Fruit fly (Drosophila melanogaster) whole organism, embryonic: ENCODE measurements around the gene Myo31DF.
A peak's percentile ranks its signal among the peaks of the same experiment; 100 is the strongest.

Experiments
- ATbp ChIP-seq: fragments of 200-800 bp; sonication (Bioruptor generic); optimal IDR thresholded peaks from 2 replicates; lab custom pipeline; 2017; ENCODE audit warnings: missing biosample characterization, mild to moderate bottlenecking, missing genetic modification characterization, missing genetic modification reagents
- CG11093 ChIP-seq: fragments of 200-800 bp; sonication (Bioruptor generic); IDR thresholded peaks from 3 replicates; pipeline ENCODE4 v1.3.6; 2022; ENCODE audit warnings: missing biosample characterization, missing genetic modification characterization
- CG12219 ChIP-seq: fragments of 200-800 bp; sonication (Bioruptor generic); optimal IDR thresholded peaks from 3 replicates; lab custom pipeline; 2018; ENCODE audit warnings: missing biosample characterization, mild to moderate bottlenecking, missing genetic modification characterization
- CG12942 ChIP-seq: fragments of 200-800 bp; sonication (Bioruptor generic); optimal IDR thresholded peaks from 3 replicates; lab custom pipeline; 2016; ENCODE audit warnings: missing biosample characterization, missing genetic modification characterization
- CG1603 ChIP-seq: fragments of 200-800 bp; sonication (Bioruptor generic); optimal IDR thresholded peaks from 2 replicates; lab custom pipeline; 2019; ENCODE audit warnings: missing biosample characterization, mild to moderate bottlenecking, missing genetic modification characterization, moderate library complexity
- CG16815 ChIP-seq: fragments of 200-800 bp; sonication (Bioruptor generic); optimal IDR thresholded peaks from 3 replicates; lab custom pipeline; 2017; ENCODE audit warnings: missing biosample characterization, mild to moderate bottlenecking, missing genetic modification characterization
- CG17359 ChIP-seq: fragments of 200-800 bp; sonication (Bioruptor generic); optimal IDR thresholded peaks from 3 replicates; lab custom pipeline; 2018; ENCODE audit warnings: missing biosample characterization, mild to moderate bottlenecking, missing genetic modification characterization, moderate library complexity
- CG18011 ChIP-seq: fragments of 200-800 bp; sonication (Bioruptor generic); optimal IDR thresholded peaks from 2 replicates; lab custom pipeline; 2017; ENCODE audit warnings: missing biosample characterization, missing genetic modification characterization, mild to moderate bottlenecking, moderate library complexity, missing genotype
- CG18262 ChIP-seq: fragments of 200-800 bp; optimal IDR thresholded peaks from 3 replicates; lab custom pipeline; 2019; ENCODE audit warnings: missing biosample characterization, mild to moderate bottlenecking, missing genetic modification characterization, moderate library complexity
- CG2712 ChIP-seq: fragments of 200-800 bp; optimal IDR thresholded peaks from 3 replicates; lab custom pipeline; 2019; ENCODE audit warnings: missing biosample characterization, mild to moderate bottlenecking, missing genetic modification characterization, moderate library complexity
- CG31224 ChIP-seq: fragments of 200-800 bp; sonication (Bioruptor generic); IDR thresholded peaks from 2 replicates; pipeline ENCODE4 v1.3.6; 2022; ENCODE audit warnings: missing biosample characterization, missing genetic modification characterization
- CG3847 ChIP-seq: fragments of 200-800 bp; sonication (Bioruptor generic); IDR thresholded peaks from 2 replicates; pipeline ENCODE4 v1.3.6; 2022; ENCODE audit warnings: missing biosample characterization, missing genetic modification characterization
- CG4282 ChIP-seq: fragments of 200-800 bp; sonication (Bioruptor generic); optimal IDR thresholded peaks from 2 replicates; lab custom pipeline; 2016; ENCODE audit warnings: missing biosample characterization, missing genetic modification characterization
- CG8089 ChIP-seq: fragments of 200-800 bp; sonication (Bioruptor generic); optimal IDR thresholded peaks from 3 replicates; lab custom pipeline; 2016; ENCODE audit warnings: missing biosample characterization, missing genetic modification characterization
- CG8290 ChIP-seq, 3 experiments: fragments of 200-800 bp; sonication (Bioruptor generic); optimal IDR thresholded peaks; 2 replicates each; lab custom pipeline; 2016 to 2019; ENCODE audit warnings: missing biosample characterization in 3 of 3, missing genetic modification characterization in 3 of 3, mild to moderate bottlenecking in 2 of 3, moderate library complexity in 1 of 3
- CG8388 ChIP-seq: fragments of 200-800 bp; sonication (Bioruptor generic); optimal IDR thresholded peaks from 2 replicates; lab custom pipeline; 2019; ENCODE audit warnings: missing biosample characterization, mild to moderate bottlenecking, missing genetic modification characterization, moderate library complexity
- CG9437 ChIP-seq: fragments of 200-800 bp; sonication (Bioruptor generic); optimal IDR thresholded peaks from 2 replicates; lab custom pipeline; 2018; ENCODE audit warnings: missing biosample characterization, mild to moderate bottlenecking, missing genetic modification characterization
- D ChIP-seq, 2 experiments: fragments of 200-800 bp in 1 of 2; fragments of >200 bp in 1 of 2; sonication (Bioruptor generic) in 1 of 2; optimal IDR thresholded peaks; 2 replicates in 1 of 2; 3 replicates in 1 of 2; lab custom pipeline; 2017; ENCODE audit warnings: mild to moderate bottlenecking in 1 of 2, missing biosample characterization in 1 of 2, missing genetic modification characterization in 1 of 2, missing genetic modification reagents in 1 of 2
- D19A ChIP-seq: fragments of 200-800 bp; optimal IDR thresholded peaks from 3 replicates; lab custom pipeline; 2019; ENCODE audit warnings: missing biosample characterization, mild to moderate bottlenecking, missing genetic modification characterization, moderate library complexity
- Hr78 ChIP-seq, 2 experiments: fragments of 200-800 bp in 1 of 2; fragments of >200 bp in 1 of 2; sonication (Bioruptor generic) in 1 of 2; optimal IDR thresholded peaks; 2 replicates each; lab custom pipeline; 2017 to 2019; ENCODE audit warnings: missing biosample characterization in 2 of 2, missing genetic modification characterization in 2 of 2, mild to moderate bottlenecking in 1 of 2, moderate library complexity in 1 of 2
- Neu2 ChIP-seq: fragments of 200-800 bp; sonication (Bioruptor generic); optimal IDR thresholded peaks from 3 replicates; lab custom pipeline; 2016; ENCODE audit warnings: missing biosample characterization, missing genetic modification characterization, borderline replicate concordance
- Optix ChIP-seq: fragments of 200-800 bp; sonication (Bioruptor generic); IDR thresholded peaks from 3 replicates; pipeline ENCODE4 v1.3.6; 2022; ENCODE audit warnings: missing biosample characterization, missing genetic modification characterization
- Ssrp ChIP-seq: fragments of 200-800 bp; sonication (Bioruptor generic); optimal IDR thresholded peaks from 2 replicates; lab custom pipeline; 2018; ENCODE audit warnings: missing biosample characterization, mild to moderate bottlenecking, missing genetic modification characterization, moderate library complexity
- Tbp ChIP-seq: fragments of >200 bp; optimal IDR thresholded peaks from 2 replicates; lab custom pipeline; 2018; ENCODE audit warnings: missing biosample characterization, missing genetic modification characterization
- Vsx1 ChIP-seq: fragments of 200-800 bp; sonication (Bioruptor generic); optimal IDR thresholded peaks from 2 replicates; lab custom pipeline; 2017; ENCODE audit warnings: missing biosample characterization, mild to moderate bottlenecking, missing genetic modification characterization, missing genetic modification reagents
- YL-1 ChIP-seq: fragments of 200-800 bp; sonication (Bioruptor generic); optimal IDR thresholded peaks from 3 replicates; lab custom pipeline; 2017; ENCODE audit warnings: missing biosample characterization, mild to moderate bottlenecking, missing genetic modification characterization
- abd-A ChIP-seq: fragments of 200-800 bp; sonication (Bioruptor generic); optimal IDR thresholded peaks from 3 replicates; lab custom pipeline; 2019; ENCODE audit warnings: missing biosample characterization, mild to moderate bottlenecking, missing genetic modification characterization, moderate library complexity
- amos ChIP-seq: fragments of 200-800 bp; sonication (Bioruptor generic); IDR thresholded peaks from 2 replicates; pipeline ENCODE4 v1.3.6; 2022; ENCODE audit warnings: missing biosample characterization, missing genetic modification characterization; ENCODE audit not compliant: partially characterized antibody
- ara ChIP-seq: fragments of 200-800 bp; sonication (Bioruptor generic); IDR thresholded peaks from 2 replicates; pipeline ENCODE4 v1.3.6; 2022; ENCODE audit warnings: missing biosample characterization, missing genetic modification characterization
- ase ChIP-seq: fragments of 200-800 bp; sonication (Bioruptor generic); IDR thresholded peaks from 3 replicates; pipeline ENCODE4 v1.3.6; 2022; ENCODE audit warnings: missing biosample characterization, missing genetic modification characterization
- ash1 ChIP-seq: fragments of 200-800 bp; sonication (Bioruptor generic); optimal IDR thresholded peaks from 2 replicates; lab custom pipeline; 2018; ENCODE audit warnings: missing biosample characterization, mild to moderate bottlenecking, missing genetic modification characterization
- az2 ChIP-seq: fragments of 200-800 bp; sonication (Bioruptor generic); optimal IDR thresholded peaks from 3 replicates; lab custom pipeline; 2016; ENCODE audit warnings: missing biosample characterization, missing genetic modification characterization
- bigmax ChIP-seq: fragments of 200-800 bp; sonication (Bioruptor generic); optimal IDR thresholded peaks from 2 replicates; lab custom pipeline; 2018; ENCODE audit warnings: missing biosample characterization, mild to moderate bottlenecking, missing genetic modification characterization
- corto ChIP-seq: fragments of 200-800 bp; sonication (Bioruptor generic); optimal IDR thresholded peaks from 2 replicates; lab custom pipeline; 2016; ENCODE audit warnings: missing biosample characterization, mild to moderate bottlenecking, missing genetic modification characterization, moderate library complexity
- crc ChIP-seq: fragments of 200-800 bp; sonication (Bioruptor generic); optimal IDR thresholded peaks from 2 replicates; lab custom pipeline; 2016; ENCODE audit warnings: missing biosample characterization, missing genetic modification characterization
- dpn ChIP-seq, 2 experiments: fragments of 200-800 bp; sonication (Bioruptor generic); optimal IDR thresholded peaks; 3 replicates each; lab custom pipeline; 2016; ENCODE audit warnings: missing biosample characterization in 2 of 2, missing genetic modification characterization in 2 of 2
- inv ChIP-seq: fragments of 200-800 bp; sonication (Bioruptor generic); IDR thresholded peaks from 2 replicates; pipeline ENCODE4 v1.3.6; 2022; ENCODE audit warnings: missing biosample characterization, missing genetic modification characterization; ENCODE audit not compliant: partially characterized antibody
- jigr1 ChIP-seq: fragments of 200-800 bp; sonication (Bioruptor generic); IDR thresholded peaks from 3 replicates; pipeline ENCODE4 v1.3.6; 2022; ENCODE audit warnings: missing biosample characterization, missing genetic modification characterization
- ken ChIP-seq: fragments of 200-800 bp; sonication (Bioruptor generic); IDR thresholded peaks from 3 replicates; pipeline ENCODE4 v1.3.6; 2022; ENCODE audit warnings: missing biosample characterization, missing genetic modification characterization
- lov ChIP-seq, 2 experiments: fragments of 200-800 bp in 1 of 2; fragments of >200 bp in 1 of 2; sonication (Bioruptor generic) in 1 of 2; IDR thresholded peaks in 1 of 2; optimal IDR thresholded peaks in 1 of 2; 2 replicates in 1 of 2; 3 replicates in 1 of 2; pipeline versions ENCODE4 v1.3.6 to Lab custom; 2017 to 2022; ENCODE audit warnings: missing biosample characterization in 1 of 2, missing genetic modification characterization in 1 of 2
- rib ChIP-seq: fragments of 200-800 bp; sonication (Bioruptor generic); IDR thresholded peaks from 2 replicates; pipeline ENCODE4 v1.3.6; 2022; ENCODE audit warnings: missing biosample characterization, missing genetic modification characterization
- shn ChIP-seq: fragments of 200-800 bp; sonication (Bioruptor generic); optimal IDR thresholded peaks from 3 replicates; lab custom pipeline; 2016; ENCODE audit warnings: missing biosample characterization, missing genetic modification characterization
- stwl ChIP-seq: fragments of 200-800 bp; sonication (Bioruptor generic); optimal IDR thresholded peaks from 3 replicates; lab custom pipeline; 2018; ENCODE audit warnings: missing biosample characterization, mild to moderate bottlenecking, missing genetic modification characterization, moderate library complexity
- tap ChIP-seq: fragments of 200-800 bp; optimal IDR thresholded peaks from 3 replicates; lab custom pipeline; 2019; ENCODE audit warnings: missing biosample characterization, mild to moderate bottlenecking, missing genetic modification characterization, moderate library complexity
- tio ChIP-seq: fragments of 200-800 bp; sonication (Bioruptor generic); optimal IDR thresholded peaks from 2 replicates; lab custom pipeline; 2017; ENCODE audit warnings: missing biosample characterization, missing genetic modification characterization, inconsistent platforms
- vnd ChIP-seq: fragments of 200-800 bp; sonication (Bioruptor generic); IDR thresholded peaks from 3 replicates; pipeline ENCODE4 v1.3.6; 2022; ENCODE audit warnings: missing biosample characterization, missing genetic modification characterization; ENCODE audit not compliant: partially characterized antibody
- zen ChIP-seq: fragments of 200-800 bp; sonication (Bioruptor generic); optimal IDR thresholded peaks from 3 replicates; lab custom pipeline; 2018; ENCODE audit warnings: missing biosample characterization, mild to moderate bottlenecking, missing genetic modification characterization, moderate library complexity
- zfh2 ChIP-seq: fragments of 200-800 bp; sonication (Bioruptor generic); optimal IDR thresholded peaks from 2 replicates; lab custom pipeline; 2016; ENCODE audit warnings: missing biosample characterization, missing genetic modification characterization

The Myo31DF gene

DNA sequence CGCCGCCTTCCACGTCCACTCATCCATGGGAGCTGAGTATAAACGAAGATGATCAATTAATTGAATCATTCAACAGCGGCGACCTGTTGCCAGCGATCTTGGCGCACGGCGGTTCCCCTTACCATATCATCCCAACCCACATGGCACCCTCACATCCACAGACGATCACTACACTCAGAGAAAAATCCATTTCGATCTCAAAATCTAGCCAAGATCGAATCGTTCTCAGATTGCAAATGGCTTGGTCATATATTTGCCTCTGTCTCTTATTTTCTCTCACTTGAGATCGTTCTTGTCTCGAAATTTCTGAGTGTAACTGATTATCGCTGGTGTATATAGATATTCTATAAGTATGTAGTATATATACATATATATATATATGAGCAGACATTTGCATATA, 38.2 kb downstream of the Myo31DF start (continued):
- TF ChIP-seq ase (GFP tag; lab: Robert Waterston, UW) (peak; percentile 58; the same call in 1 of the 3 replicates), ATbp (GFP tag; lab: Kevin White, UChicago) (peak; percentile 49), CG11093 (GFP tag; lab: Robert Waterston, UW) (no peak), zen (tag; lab: Kevin White, UChicago) (no peak), CG8290 (GFP tag; optimal IDR thresholded peaks at IDR 0.05; lab: Kevin White, UChicago) (no peak), CG8290 (tag; optimal IDR thresholded peaks at IDR 0.05; lab: Kevin White, UChicago) (peak in 1 of 2 experiments; percentile 84), Optix (GFP tag; lab: Robert Waterston, UW) (0 out of 3 replicates have a peak, but pooled peaks have one; percentile 46), YL-1 (no peak), Neu2 (GFP tag; lab: Kevin White, UChicago) (no peak), CG12942 (GFP tag; lab: Kevin White, UChicago) (peak; percentile 12), CG31224 (peak; percentile 44; the same call in 1 of the 2 replicates), D (optimal IDR thresholded peaks at IDR 0.05; lab: Kevin White, UChicago) (no peak), D (GFP tag; optimal IDR thresholded peaks at IDR 0.05; lab: Kevin White, UChicago) (peak; percentile 26), stwl (tag; lab: Kevin White, UChicago) (no peak), ash1 (GFP tag; lab: Kevin White, UChicago) (no peak), CG18011 (no peak), amos (GFP tag; lab: Robert Waterston, UW) (no peak), CG8089 (no peak), crc (GFP tag; lab: Kevin White, UChicago) (no peak), CG9437 (GFP tag; lab: Kevin White, UChicago) (no peak), dpn (GFP tag; optimal IDR thresholded peaks at IDR 0.05; lab: Kevin White, UChicago) (peak; percentile 18 to 71), rib (GFP tag; lab: Robert Waterston, UW) (no peak), Vsx1 (peak; percentile 13), lov (optimal IDR thresholded peaks at IDR 0.05; lab: Kevin White, UChicago) (no peak), lov (GFP tag; IDR thresholded peaks at IDR 0.05; lab: Robert Waterston, UW) (no peak), CG1603 (tag; lab: Kevin White, UChicago) (peak; percentile 62), CG3847 (GFP tag; lab: Robert Waterston, UW) (peak; percentile 56), Tbp (GFP tag; lab: Kevin White, UChicago) (no peak), D19A (peak; percentile 47), ken (peak; percentile 55; the same call in 1 of the 3 replicates), jigr1 (GFP tag; lab: Robert Waterston, UW) (no peak), bigmax (GFP tag; lab: Kevin White, UChicago) (no peak), tio (GFP tag; lab: Kevin White, UChicago) (no peak), zfh2 (GFP tag; lab: Kevin White, UChicago) (peak; percentile 5), CG16815 (GFP tag; lab: Kevin White, UChicago) (no peak), CG2712 (peak; percentile 70), abd-A (tag; lab: Kevin White, UChicago) (no peak), CG4282 (GFP tag; lab: Kevin White, UChicago) (no peak), tap (tag; lab: Kevin White, UChicago) (peak; percentile 71), shn (no peak), CG17359 (peak; percentile 67), ara (peak; percentile 66; the same call in 1 of the 2 replicates), corto (no peak), CG8388 (GFP tag; lab: Kevin White, UChicago) (peak; percentile 25), Ssrp (tag; lab: Kevin White, UChicago) (peak; percentile 17), CG12219 (GFP tag; lab: Kevin White, UChicago) (peak; percentile 38), az2 (GFP tag; lab: Kevin White, UChicago) (peak; percentile 55), vnd (GFP tag; lab: Robert Waterston, UW) (no peak), inv (GFP tag; lab: Robert Waterston, UW) (no peak), Hr78 (GFP tag; optimal IDR thresholded peaks at IDR 0.05; lab: Kevin White, UChicago) (peak in 1 of 2 experiments; percentile 4), CG18262 (tag; lab: Kevin White, UChicago) (peak; percentile 52)
